Fruit fly (Drosophila melanogaster) whole organism, embryonic: Measurements from ENCODE around the gene nxf4.

Experiments used
- CG6272 ChIP-seq: fragments of 200-800 bp; sonication (Bioruptor generic); IDR thresholded peaks from 2 replicates; pipeline ENCODE4 v1.3.6; 2022; ENCODE audit warnings: missing biosample characterization, missing genetic modification characterization
- Elba2 ChIP-seq: fragments of 200-800 bp; sonication (Bioruptor generic); optimal IDR thresholded peaks from 3 replicates; lab custom pipeline; 2016; ENCODE audit warnings: missing biosample characterization, missing genetic modification characterization
- vnd ChIP-seq: fragments of 200-800 bp; sonication (Bioruptor generic); IDR thresholded peaks from 3 replicates; pipeline ENCODE4 v1.3.6; 2022; ENCODE audit warnings: missing biosample characterization, missing genetic modification characterization; ENCODE audit not compliant: partially characterized antibody

DNA sequence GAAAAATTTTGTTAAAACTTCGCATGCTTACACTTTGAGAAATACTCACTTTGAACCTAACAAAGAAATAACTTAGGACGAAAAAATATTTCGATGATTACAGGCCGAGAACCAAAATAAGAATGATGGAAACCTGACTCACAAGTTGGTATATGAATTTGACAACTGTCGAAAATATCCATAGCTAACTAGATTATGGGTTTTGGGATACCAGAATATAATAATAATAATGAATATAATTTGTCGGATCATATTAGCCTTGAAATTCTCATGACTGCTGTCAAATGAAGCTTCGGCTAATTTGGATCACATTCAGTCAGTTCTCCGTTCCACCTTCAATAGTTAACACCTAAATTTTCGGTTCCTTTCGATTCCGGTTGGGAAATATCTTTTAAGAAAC is 19.0 kb downstream of the nxf4 start, which contains the start of the genes Mst84Db and Mst84Da:
- TF ChIP-seq Elba2 (GFP tag; lab: Kevin White, UChicago) (no peak), CG6272 (GFP tag; lab: Robert Waterston, UW) (no peak), vnd (GFP tag; lab: Robert Waterston, UW) (no peak)
